Fruit fly (Drosophila melanogaster) S2 (cell line): ENCODE data around the gene CG10702.
A peak's percentile ranks its signal among the peaks of the same experiment; 100 is the strongest.

ENCODE experiments used
- CG8478 ChIP-seq: fragments of >200 bp; optimal IDR thresholded peaks from 2 replicates; lab custom pipeline; 2018
- CTCF ChIP-seq, 2 experiments: fragments of >200 bp; optimal IDR thresholded peaks; 2 replicates each; lab custom pipeline; 2018

DNA sequence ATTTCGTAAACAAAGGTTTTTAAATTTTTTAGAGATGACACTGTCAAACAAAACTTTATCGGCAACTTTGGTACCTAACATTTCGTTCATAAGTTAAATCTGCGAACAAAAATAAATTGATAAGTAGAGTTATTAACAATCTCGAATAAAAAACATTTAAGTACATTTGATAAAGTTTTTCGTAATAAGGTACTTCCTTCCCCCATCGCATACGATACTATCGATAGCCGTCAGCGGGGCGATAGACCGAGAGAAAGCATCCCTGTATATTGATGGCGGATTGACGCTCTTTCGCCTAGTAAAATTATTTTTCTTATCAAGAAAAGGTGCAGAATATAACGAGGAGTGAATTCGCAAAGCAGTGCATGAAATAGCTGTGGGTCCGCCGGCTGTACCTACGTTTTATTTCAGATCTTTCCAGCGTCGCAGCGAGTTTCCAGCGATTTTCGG, 24.5 kb downstream of the CG10702 start, which contains the start of the genes Ttc19 and Acn:
- no peak for TF ChIP-seq CG8478 (lab: Kevin White, UChicago)
- TF ChIP-seq CTCF (optimal IDR thresholded peaks at IDR 0.05; lab: Kevin White, UChicago), result peak in 1 of 2 experiments; percentile 16
